Worm (Caenorhabditis elegans) whole organism, L4/young adult: ENCODE results near the gene max-1.
"Not testable (repeated sequence)": the region's sequence is repeated elsewhere in the genome, so short reads cannot be mapped to it uniquely, and the experiment has no call there.

Source experiments
- W03F9.2 ChIP-seq: fragments of 150-350 bp; optimal IDR thresholded peaks from 2 replicates; lab custom pipeline; 2014; ENCODE audit warnings: missing biosample characterization, missing genetic modification characterization
- dao-5 ChIP-seq: sonication (generic microtip); optimal IDR thresholded peaks from 2 replicates; lab custom pipeline; 2016; ENCODE audit warnings: missing genotype, missing genetic modification characterization, moderate library complexity, missing compliant biosample characterization
- him-1 ChIP-seq: sonication (generic microtip); optimal IDR thresholded peaks from 2 replicates; lab custom pipeline; 2016; ENCODE audit warnings: missing genotype, missing genetic modification reagents, missing genetic modification characterization, missing compliant biosample characterization

The max-1 gene

ce11 chrV:13120097-13120496, at the start of gene max-1:
Gene max-1 (minus strand): TSS chrV:13120220.
- TF ChIP-seq W03F9.2 (tag; lab: Kevin White, UChicago) (no peak), dao-5 (no peak), him-1 (tag; lab: Kevin White, UChicago) (no peak)

ce11 chrV:13166582-13166981, 46.6 kb upstream of the max-1 start:
- no peak for TF ChIP-seq W03F9.2 (tag; lab: Kevin White, UChicago)
- TF ChIP-seq dao-5 = no peak
- TF ChIP-seq him-1 (tag; lab: Kevin White, UChicago) = no peak

ce11 chrV:13165244-13165643, 45.2 kb upstream of the max-1 start:
- no peak for TF ChIP-seq W03F9.2 (tag; lab: Kevin White, UChicago)
- TF ChIP-seq him-1 (tag; lab: Kevin White, UChicago) = no peak

- no peak for TF ChIP-seq W03F9.2 (tag; lab: Kevin White, UChicago)
These were observed 43.8 kb upstream of the max-1 start for ce11 chrV:13163841-13164240.

- TF ChIP-seq him-1 (tag; lab: Kevin White, UChicago) = no peak
- no peak for TF ChIP-seq dao-5
- no peak for TF ChIP-seq W03F9.2 (tag; lab: Kevin White, UChicago)
These were observed 42.9 kb upstream of the max-1 start for ce11 chrV:13162885-13163284.

- no peak for TF ChIP-seq him-1 (tag; lab: Kevin White, UChicago)
- TF ChIP-seq dao-5 = no peak
- no peak for TF ChIP-seq W03F9.2 (tag; lab: Kevin White, UChicago)
These were observed 41.0 kb upstream of the max-1 start for ce11 chrV:13161052-13161451.

ce11 chrV:13157073-13157472, 37.1 kb upstream of the max-1 start:
- TF ChIP-seq him-1 (tag; lab: Kevin White, UChicago) = no peak
- no peak for TF ChIP-seq W03F9.2 (tag; lab: Kevin White, UChicago)
- TF ChIP-seq dao-5 = no peak

- TF ChIP-seq W03F9.2 (tag; lab: Kevin White, UChicago) (no peak), dao-5 (no peak), him-1 (tag; lab: Kevin White, UChicago) (no peak)
These were observed 34.2 kb upstream of the max-1 start for ce11 chrV:13154225-13154624.

ce11 chrV:13152575-13152974, 32.6 kb upstream of the max-1 start, which contains the start of gene noca-1:
Gene noca-1 (plus strand): TSS chrV:13152919.
- TF ChIP-seq dao-5 (no peak), him-1 (tag; lab: Kevin White, UChicago) (no peak)

ce11 chrV:13138681-13139080, 18.7 kb upstream of the max-1 start, which contains the start of gene dhc-3:
Gene dhc-3 (plus strand): TSS chrV:13138981.
- TF ChIP-seq W03F9.2 (tag; lab: Kevin White, UChicago) (no peak), dao-5 (no peak), him-1 (tag; lab: Kevin White, UChicago) (no peak)

ce11 chrV:13137955-13138354, 17.9 kb upstream of the max-1 start, which contains the start of gene clec-41:
Gene clec-41 (minus strand): TSS chrV:13138101.
- TF ChIP-seq dao-5 (no peak), him-1 (tag; lab: Kevin White, UChicago) (no peak), W03F9.2 (tag; lab: Kevin White, UChicago) (no peak)

- TF ChIP-seq dao-5; him-1 (tag; lab: Kevin White, UChicago); W03F9.2 (tag; lab: Kevin White, UChicago): not testable (repeated sequence)
These were observed 14.8 kb upstream of the max-1 start, which contains the start of gene clec-225 for ce11 chrV:13134786-13135185. Gene clec-225 (minus strand): TSS chrV:13134886.

- TF ChIP-seq him-1 (tag; lab: Kevin White, UChicago) (no peak), dao-5 (no peak), W03F9.2 (tag; lab: Kevin White, UChicago) (no peak)
These were observed 13.4 kb upstream of the max-1 start, which contains the start of gene B0365.9 for ce11 chrV:13133380-13133779. Gene B0365.9 (minus strand): TSS chrV:13133565.

- no peak for TF ChIP-seq dao-5
- TF ChIP-seq him-1 (tag; lab: Kevin White, UChicago) = no peak
- peak; percentile 56 for TF ChIP-seq W03F9.2 (tag; lab: Kevin White, UChicago)
These were observed 11.5 kb upstream of the max-1 start for ce11 chrV:13131487-13131886.

ce11 chrV:13130439-13130840, 10.4 kb upstream of the max-1 start:
- TF ChIP-seq W03F9.2 (tag; lab: Kevin White, UChicago) (peak; percentile 17), him-1 (tag; lab: Kevin White, UChicago) (peak; percentile 74), dao-5 (no peak)
